Fruit fly (Drosophila melanogaster) whole organism, embryonic: ENCODE measurements around the gene CG43694.

Experiments
- ATbp ChIP-seq: fragments of 200-800 bp; sonication (Bioruptor generic); optimal IDR thresholded peaks from 2 replicates; lab custom pipeline; 2017; ENCODE audit warnings: missing biosample characterization, mild to moderate bottlenecking, missing genetic modification characterization, missing genetic modification reagents
- Abd-B ChIP-seq: fragments of 200-800 bp; sonication (Bioruptor generic); optimal IDR thresholded peaks from 2 replicates; lab custom pipeline; 2018; ENCODE audit warnings: missing biosample characterization, mild to moderate bottlenecking, missing genetic modification characterization, moderate library complexity
- Asciz ChIP-seq: fragments of 200-800 bp; sonication (Bioruptor generic); optimal IDR thresholded peaks from 2 replicates; lab custom pipeline; 2017; ENCODE audit warnings: missing biosample characterization, mild to moderate bottlenecking, missing genetic modification characterization, missing genetic modification reagents
- C15 ChIP-seq: fragments of 200-800 bp; sonication (Bioruptor generic); IDR thresholded peaks from 3 replicates; pipeline ENCODE4 v1.3.6; 2022; ENCODE audit warnings: missing biosample characterization, missing genetic modification characterization
- CG10462 ChIP-seq: fragments of 200-800 bp; sonication (Bioruptor generic); optimal IDR thresholded peaks from 2 replicates; lab custom pipeline; 2016; ENCODE audit warnings: missing biosample characterization, missing genetic modification characterization
- CG11247 ChIP-seq: fragments of 200-800 bp; sonication (Bioruptor generic); IDR thresholded peaks from 2 replicates; pipeline ENCODE4 v1.3.6; 2022; ENCODE audit warnings: missing biosample characterization, missing genetic modification characterization
- CG14965 ChIP-seq: fragments of 200-800 bp; sonication (Bioruptor generic); optimal IDR thresholded peaks from 2 replicates; lab custom pipeline; 2016; ENCODE audit warnings: missing biosample characterization, missing genetic modification characterization, borderline replicate concordance
- CG1647 ChIP-seq: fragments of 200-800 bp; sonication (Bioruptor generic); optimal IDR thresholded peaks from 3 replicates; lab custom pipeline; 2016; ENCODE audit warnings: missing biosample characterization, missing genetic modification characterization
- CG17361 ChIP-seq: fragments of 200-800 bp; sonication (Bioruptor generic); IDR thresholded peaks from 3 replicates; pipeline ENCODE4 v1.3.6; 2022; ENCODE audit warnings: missing biosample characterization, missing genetic modification characterization
- CG17568 ChIP-seq: fragments of 200-800 bp; sonication (Bioruptor generic); optimal IDR thresholded peaks from 2 replicates; lab custom pipeline; 2018; ENCODE audit warnings: missing biosample characterization, mild to moderate bottlenecking, missing genetic modification characterization, moderate library complexity
- CG2129 ChIP-seq: fragments of 200-800 bp; sonication (Bioruptor generic); IDR thresholded peaks from 2 replicates; pipeline ENCODE4 v1.3.6; 2022; ENCODE audit warnings: missing biosample characterization, missing genetic modification characterization; ENCODE audit not compliant: partially characterized antibody
- CG3995 ChIP-seq: fragments of 200-800 bp; sonication (Bioruptor generic); optimal IDR thresholded peaks from 3 replicates; lab custom pipeline; 2016; ENCODE audit warnings: missing biosample characterization, missing genetic modification characterization
- CG6813 ChIP-seq: fragments of 200-800 bp; sonication (Bioruptor generic); optimal IDR thresholded peaks from 2 replicates; lab custom pipeline; 2017; ENCODE audit warnings: missing biosample characterization, missing genetic modification characterization, mild to moderate bottlenecking, moderate library complexity, missing genetic modification reagents
- CG7271 ChIP-seq: fragments of 200-800 bp; sonication (Bioruptor generic); optimal IDR thresholded peaks from 2 replicates; lab custom pipeline; 2018; ENCODE audit warnings: missing biosample characterization, mild to moderate bottlenecking, missing genetic modification characterization, moderate library complexity
- CG8089 ChIP-seq: fragments of 200-800 bp; sonication (Bioruptor generic); optimal IDR thresholded peaks from 3 replicates; lab custom pipeline; 2016; ENCODE audit warnings: missing biosample characterization, missing genetic modification characterization
- CG8388 ChIP-seq: fragments of 200-800 bp; sonication (Bioruptor generic); optimal IDR thresholded peaks from 2 replicates; lab custom pipeline; 2019; ENCODE audit warnings: missing biosample characterization, mild to moderate bottlenecking, missing genetic modification characterization, moderate library complexity
- CG9609 ChIP-seq: fragments of 200-800 bp; sonication (Bioruptor generic); optimal IDR thresholded peaks from 3 replicates; lab custom pipeline; 2016; ENCODE audit warnings: missing biosample characterization, missing genetic modification characterization
- Dek ChIP-seq: fragments of 200-800 bp; sonication (Bioruptor generic); optimal IDR thresholded peaks from 3 replicates; lab custom pipeline; 2019; ENCODE audit warnings: missing biosample characterization, mild to moderate bottlenecking, missing genetic modification characterization, moderate library complexity
- Dp ChIP-seq: fragments of 200-800 bp; sonication (Bioruptor generic); optimal IDR thresholded peaks from 2 replicates; lab custom pipeline; 2018; ENCODE audit warnings: missing biosample characterization, mild to moderate bottlenecking, missing genetic modification characterization, moderate library complexity
- Drgx ChIP-seq: fragments of 200-800 bp; sonication (Bioruptor generic); IDR thresholded peaks from 2 replicates; pipeline ENCODE4 v1.3.6; 2022; ENCODE audit warnings: missing biosample characterization, missing genetic modification characterization
- Fer1 ChIP-seq: fragments of 200-800 bp; sonication (Bioruptor generic); optimal IDR thresholded peaks from 2 replicates; lab custom pipeline; 2017; ENCODE audit warnings: missing biosample characterization, mild to moderate bottlenecking, missing genetic modification characterization
- Gsc ChIP-seq: fragments of 200-800 bp; sonication (Bioruptor generic); IDR thresholded peaks from 2 replicates; pipeline ENCODE4 v1.3.6; 2022; ENCODE audit warnings: missing biosample characterization, missing genetic modification characterization
- Hand ChIP-seq: fragments of 200-800 bp; sonication (Bioruptor generic); optimal IDR thresholded peaks from 2 replicates; lab custom pipeline; 2017; ENCODE audit warnings: mild to moderate bottlenecking, missing biosample characterization, missing genetic modification reagents, missing genetic modification characterization
- Hey ChIP-seq: fragments of 200-800 bp; sonication (Bioruptor generic); optimal IDR thresholded peaks from 3 replicates; lab custom pipeline; 2018; ENCODE audit warnings: missing biosample characterization, mild to moderate bottlenecking, missing genetic modification characterization
- Hr51 ChIP-seq, 2 experiments: fragments of 200-800 bp; sonication (Bioruptor generic); optimal IDR thresholded peaks; 2 replicates in 1 of 2; 3 replicates in 1 of 2; lab custom pipeline; 2016 to 2018; ENCODE audit warnings: missing biosample characterization in 2 of 2, missing genetic modification characterization in 2 of 2, mild to moderate bottlenecking in 1 of 2, moderate library complexity in 1 of 2
- Oli ChIP-seq: fragments of 200-800 bp; sonication (Bioruptor generic); optimal IDR thresholded peaks from 2 replicates; lab custom pipeline; 2018; ENCODE audit warnings: missing biosample characterization, mild to moderate bottlenecking, missing genetic modification characterization, moderate library complexity
- Sox102F ChIP-seq: fragments of 200-800 bp; sonication (Bioruptor generic); optimal IDR thresholded peaks from 2 replicates; lab custom pipeline; 2018; ENCODE audit warnings: missing biosample characterization, mild to moderate bottlenecking, missing genetic modification characterization, moderate library complexity
- Spps ChIP-seq: fragments of 200-800 bp; sonication (Bioruptor generic); optimal IDR thresholded peaks from 2 replicates; lab custom pipeline; 2018; ENCODE audit warnings: missing biosample characterization, mild to moderate bottlenecking, missing genetic modification characterization
- ase ChIP-seq: fragments of 200-800 bp; sonication (Bioruptor generic); IDR thresholded peaks from 3 replicates; pipeline ENCODE4 v1.3.6; 2022; ENCODE audit warnings: missing biosample characterization, missing genetic modification characterization
- btn ChIP-seq: fragments of 200-800 bp; sonication (Bioruptor generic); optimal IDR thresholded peaks from 2 replicates; lab custom pipeline; 2016; ENCODE audit warnings: missing biosample characterization, missing genetic modification characterization
- corto ChIP-seq: fragments of 200-800 bp; sonication (Bioruptor generic); optimal IDR thresholded peaks from 2 replicates; lab custom pipeline; 2016; ENCODE audit warnings: missing biosample characterization, mild to moderate bottlenecking, missing genetic modification characterization, moderate library complexity
- da ChIP-seq: fragments of 200-800 bp; sonication (Bioruptor generic); optimal IDR thresholded peaks from 2 replicates; lab custom pipeline; 2016; ENCODE audit warnings: missing biosample characterization, missing genetic modification characterization
- dm ChIP-seq: fragments of 200-800 bp; sonication (Bioruptor generic); optimal IDR thresholded peaks from 3 replicates; lab custom pipeline; 2016; ENCODE audit warnings: missing biosample characterization, missing genetic modification characterization
- dmrt99B ChIP-seq: fragments of 200-800 bp; sonication (Bioruptor generic); optimal IDR thresholded peaks from 2 replicates; lab custom pipeline; 2018; ENCODE audit warnings: missing biosample characterization, mild to moderate bottlenecking, missing genetic modification characterization, moderate library complexity
- eve ChIP-seq, 2 experiments: fragments of >200 bp; optimal IDR thresholded peaks; 2 replicates each; lab custom pipeline; 2017; ENCODE audit warnings: missing biosample characterization in 2 of 2, missing genetic modification characterization in 2 of 2
- gem ChIP-seq: fragments of 200-800 bp; sonication (Bioruptor generic); optimal IDR thresholded peaks from 2 replicates; lab custom pipeline; 2019; ENCODE audit warnings: missing biosample characterization, mild to moderate bottlenecking, missing genetic modification characterization, moderate library complexity
- gro ChIP-seq: fragments of 200-800 bp; sonication (Bioruptor generic); optimal IDR thresholded peaks from 2 replicates; lab custom pipeline; 2016; ENCODE audit warnings: missing biosample characterization, missing genetic modification characterization
- ken ChIP-seq: fragments of 200-800 bp; sonication (Bioruptor generic); IDR thresholded peaks from 3 replicates; pipeline ENCODE4 v1.3.6; 2022; ENCODE audit warnings: missing biosample characterization, missing genetic modification characterization
- lmd ChIP-seq: fragments of 200-800 bp; sonication (Bioruptor generic); IDR thresholded peaks from 2 replicates; pipeline ENCODE4 v1.3.6; 2022; ENCODE audit warnings: missing biosample characterization, missing genetic modification characterization
- nerfin-2 ChIP-seq: fragments of 200-800 bp; sonication (Bioruptor generic); IDR thresholded peaks from 2 replicates; pipeline ENCODE4 v1.3.6; 2022; ENCODE audit warnings: missing biosample characterization, missing genetic modification characterization; ENCODE audit not compliant: partially characterized antibody
- nmo ChIP-seq: fragments of 200-800 bp; sonication (Bioruptor generic); optimal IDR thresholded peaks from 2 replicates; lab custom pipeline; 2018; ENCODE audit warnings: missing biosample characterization, mild to moderate bottlenecking, missing genetic modification characterization, moderate library complexity
- phol ChIP-seq: fragments of 200-800 bp; sonication (Bioruptor generic); optimal IDR thresholded peaks from 3 replicates; lab custom pipeline; 2018; ENCODE audit warnings: missing biosample characterization, mild to moderate bottlenecking, missing genetic modification characterization, moderate library complexity
- prd ChIP-seq, 3 experiments: fragments of >200 bp in 2 of 3; fragments of 200-800 bp in 1 of 3; sonication (Bioruptor generic) in 1 of 3; optimal IDR thresholded peaks in 2 of 3; IDR thresholded peaks in 1 of 3; 2 replicates in 2 of 3; 3 replicates in 1 of 3; pipeline versions ENCODE4 v1.3.6 to Lab custom; 2017 to 2022; ENCODE audit warnings: missing biosample characterization in 1 of 3, missing genetic modification characterization in 1 of 3
- ranshi ChIP-seq: fragments of 200-800 bp; sonication (Bioruptor generic); IDR thresholded peaks from 2 replicates; pipeline ENCODE4 v1.3.6; 2022; ENCODE audit warnings: missing biosample characterization, missing genetic modification characterization
- repo ChIP-seq: fragments of 200-800 bp; sonication (Bioruptor generic); optimal IDR thresholded peaks from 2 replicates; lab custom pipeline; 2016; ENCODE audit warnings: missing biosample characterization, missing genetic modification characterization
- run ChIP-seq: fragments of 200-800 bp; sonication (Bioruptor generic); optimal IDR thresholded peaks from 3 replicates; lab custom pipeline; 2018; ENCODE audit warnings: missing biosample characterization, mild to moderate bottlenecking, missing genetic modification characterization
- sens ChIP-seq: fragments of 200-800 bp; sonication (Bioruptor generic); peaks from one replicate; lab custom pipeline; 2016; ENCODE audit warnings: missing biosample characterization, missing genetic modification characterization
- sob ChIP-seq: fragments of 200-800 bp; sonication (Bioruptor generic); IDR thresholded peaks from 2 replicates; pipeline ENCODE4 v1.3.6; 2022; ENCODE audit warnings: missing biosample characterization, missing genetic modification characterization
- wek ChIP-seq: fragments of 200-800 bp; sonication (Bioruptor generic); optimal IDR thresholded peaks from 3 replicates; lab custom pipeline; 2018; ENCODE audit warnings: missing biosample characterization, mild to moderate bottlenecking, missing genetic modification characterization, moderate library complexity
- z ChIP-seq: fragments of 200-800 bp; sonication (Bioruptor generic); IDR thresholded peaks from 3 replicates; pipeline ENCODE4 v1.3.6; 2022; ENCODE audit warnings: missing biosample characterization, missing genetic modification characterization
- zen2 ChIP-seq: fragments of 200-800 bp; sonication (Bioruptor generic); IDR thresholded peaks from 3 replicates; pipeline ENCODE4 v1.3.6; 2022; ENCODE audit warnings: missing biosample characterization, missing genetic modification characterization; ENCODE audit not compliant: partially characterized antibody

CG43694 gene

dm6 chr3R:23395720-23396119, 30.1 kb downstream of the CG43694 start (continued):
- TF ChIP-seq btn (GFP tag; lab: Kevin White, UChicago) = no peak
- TF ChIP-seq CG17361 (GFP tag; lab: Robert Waterston, UW) = no peak
- no peak for TF ChIP-seq CG2129 (GFP tag; lab: Robert Waterston, UW)
- no peak for TF ChIP-seq nmo (GFP tag; lab: Kevin White, UChicago)
- TF ChIP-seq Hand (GFP tag; lab: Kevin White, UChicago) = no peak
- TF ChIP-seq da (GFP tag; lab: Kevin White, UChicago) = no peak
- TF ChIP-seq ken (GFP tag; lab: Robert Waterston, UW) = no peak
- TF ChIP-seq CG8089 = no peak
- TF ChIP-seq zen2 = no peak
- no peak for TF ChIP-seq Dp (GFP tag; lab: Kevin White, UChicago)
- no peak for TF ChIP-seq CG3995 (GFP tag; lab: Kevin White, UChicago)
- no peak for TF ChIP-seq sob (GFP tag; lab: Robert Waterston, UW)
- peak; percentile 21 for TF ChIP-seq dmrt99B (tag; lab: Kevin White, UChicago)
- no peak for TF ChIP-seq Hey (tag; lab: Kevin White, UChicago)
- TF ChIP-seq prd (optimal IDR thresholded peaks at IDR 0.05; lab: Kevin White, UChicago) = no peak
- TF ChIP-seq prd (GFP tag; IDR thresholded peaks at IDR 0.05; lab: Robert Waterston, UW) = no peak
- peak in 1 of 2 experiments; percentile 26 for TF ChIP-seq Hr51 (GFP tag; optimal IDR thresholded peaks at IDR 0.05; lab: Kevin White, UChicago)
- TF ChIP-seq CG17568 (GFP tag; lab: Kevin White, UChicago) = no peak
- TF ChIP-seq CG1647 (GFP tag; lab: Kevin White, UChicago) = no peak
- TF ChIP-seq z (GFP tag; lab: Robert Waterston, UW) = no peak
- no peak for TF ChIP-seq dm (GFP tag; lab: Kevin White, UChicago)
- no peak for TF ChIP-seq Gsc (GFP tag; lab: Robert Waterston, UW)
- no peak for TF ChIP-seq Fer1 (GFP tag; lab: Kevin White, UChicago)
- no peak for TF ChIP-seq CG10462 (GFP tag; lab: Kevin White, UChicago)
- TF ChIP-seq Oli (tag; lab: Kevin White, UChicago) = no peak
- TF ChIP-seq Sox102F (GFP tag; lab: Kevin White, UChicago) = peak; percentile 53
- no peak for TF ChIP-seq ATbp (GFP tag; lab: Kevin White, UChicago)
- no peak for TF ChIP-seq CG7271 (tag; lab: Kevin White, UChicago)
- no peak for TF ChIP-seq run (tag; lab: Kevin White, UChicago)
- no peak for TF ChIP-seq ase (GFP tag; lab: Robert Waterston, UW)
- no peak for TF ChIP-seq CG6813
- no peak for TF ChIP-seq repo (GFP tag; lab: Kevin White, UChicago)
- no peak for TF ChIP-seq CG14965 (GFP tag; lab: Kevin White, UChicago)
- no peak for TF ChIP-seq Dek
- no peak for TF ChIP-seq CG11247 (GFP tag; lab: Robert Waterston, UW)
- TF ChIP-seq nerfin-2 (GFP tag; lab: Robert Waterston, UW) = no peak
- peak; percentile 76 for TF ChIP-seq sens (GFP tag; lab: Kevin White, UChicago)
- no peak for TF ChIP-seq gro (GFP tag; lab: Kevin White, UChicago)
- TF ChIP-seq phol (tag; lab: Kevin White, UChicago) = peak; percentile 20
- TF ChIP-seq Drgx (GFP tag; lab: Robert Waterston, UW) = peak; percentile 77
- TF ChIP-seq CG9609 (GFP tag; lab: Kevin White, UChicago) = no peak
- peak in 1 of 2 experiments; percentile 1 for TF ChIP-seq eve (GFP tag; optimal IDR thresholded peaks at IDR 0.05; lab: Kevin White, UChicago)
- TF ChIP-seq corto (GFP tag; lab: Kevin White, UChicago) = no peak
- no peak for TF ChIP-seq Abd-B
- no peak for TF ChIP-seq Asciz (GFP tag; lab: Kevin White, UChicago)
- TF ChIP-seq Spps (tag; lab: Kevin White, UChicago) = no peak
- TF ChIP-seq lmd (GFP tag; lab: Robert Waterston, UW) = no peak
- peak; percentile 29 for TF ChIP-seq gem (tag; lab: Kevin White, UChicago)
- TF ChIP-seq wek (GFP tag; lab: Kevin White, UChicago) = no peak
- TF ChIP-seq CG8388 (GFP tag; lab: Kevin White, UChicago) = no peak
- TF ChIP-seq ranshi = no peak
- no peak for TF ChIP-seq C15 (GFP tag; lab: Robert Waterston, UW)
